Worm (Caenorhabditis elegans): ENCODE results near the gene C55B6.4.

DNA sequence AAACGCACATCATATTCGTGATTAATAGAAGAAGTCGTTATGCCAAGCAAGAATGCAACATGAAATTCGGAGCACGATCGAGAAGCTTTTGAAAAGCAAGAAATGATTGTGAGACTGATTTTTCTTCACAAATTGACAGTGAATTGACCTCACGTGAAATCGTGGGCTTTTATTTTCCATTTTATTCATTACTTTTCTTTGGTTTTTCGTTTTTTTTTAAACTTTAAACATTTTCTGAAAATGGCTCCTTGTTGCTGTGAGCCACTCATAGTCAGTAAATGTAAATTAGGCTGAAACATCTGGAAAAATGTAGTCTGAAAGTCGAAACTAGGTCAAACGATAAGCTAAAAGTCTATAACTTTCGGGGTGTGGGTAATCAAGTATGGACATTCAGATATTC lies 17.7 kb upstream of the C55B6.4 start, which contains the start of gene C55B6.5:
- no peak for TF ChIP-seq nfya-1 (tag; optimal IDR thresholded peaks at IDR 0.05; ENCODE audit: insufficient read depth)
- no peak for TF ChIP-seq nhr-25 (tag; optimal IDR thresholded peaks at IDR 0.05)
- no peak for TF ChIP-seq pha-4 (tag; optimal IDR thresholded peaks at IDR 0.05)
- TF ChIP-seq nhr-11 (tag; optimal IDR thresholded peaks at IDR 0.05): no peak
- TF ChIP-seq ztf-11 (tag; optimal IDR thresholded peaks at IDR 0.05): no peak
